Worm (Caenorhabditis elegans) whole organism, L4/young adult: ENCODE measurements around the gene F41G4.13.

ENCODE experiments used
- W03F9.2 ChIP-seq: fragments of 150-350 bp; optimal IDR thresholded peaks from 2 replicates; lab custom pipeline; 2014; ENCODE audit warnings: missing biosample characterization, missing genetic modification characterization
- dao-5 ChIP-seq: sonication (generic microtip); optimal IDR thresholded peaks from 2 replicates; lab custom pipeline; 2016; ENCODE audit warnings: missing genotype, missing genetic modification characterization, moderate library complexity, missing compliant biosample characterization
- him-1 ChIP-seq: sonication (generic microtip); optimal IDR thresholded peaks from 2 replicates; lab custom pipeline; 2016; ENCODE audit warnings: missing genotype, missing genetic modification reagents, missing genetic modification characterization, missing compliant biosample characterization

DNA sequence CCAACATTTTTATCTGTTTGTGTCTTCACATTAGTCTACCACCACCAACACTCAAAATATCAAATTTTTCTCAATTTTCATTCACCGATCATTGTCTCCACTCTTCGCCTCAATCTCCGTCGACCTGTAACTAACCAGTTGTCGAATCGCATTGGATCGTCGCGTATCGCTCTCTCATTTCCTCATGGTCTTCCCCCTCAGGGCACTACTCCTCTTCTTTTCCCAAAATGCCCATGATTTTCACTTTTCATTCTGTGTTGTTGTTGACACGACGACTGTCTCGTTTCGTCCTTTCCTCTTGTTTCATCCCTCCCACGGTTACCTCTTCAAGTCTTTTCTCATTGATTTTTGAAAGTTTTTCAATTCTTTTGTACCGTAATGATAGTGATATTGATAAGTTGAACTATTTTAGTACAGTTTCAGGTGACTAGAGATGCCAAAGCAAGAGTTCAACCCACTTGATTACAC lies 48.5 kb downstream of the F41G4.13 start, which contains the start of gene T01C8.2:
- TF ChIP-seq W03F9.2 (tag; lab: Kevin White, UChicago), result no peak
- no peak for TF ChIP-seq him-1 (tag; lab: Kevin White, UChicago)
- no peak for TF ChIP-seq dao-5 (tag; lab: Kevin White, UChicago)
